Fruit fly (Drosophila melanogaster) whole organism, embryonic: Measurements from ENCODE around the gene Vav.

Experiments
- B-H2 ChIP-seq: fragments of 200-800 bp; sonication (Bioruptor generic); optimal IDR thresholded peaks from 2 replicates; lab custom pipeline; 2018; ENCODE audit warnings: missing biosample characterization, mild to moderate bottlenecking, missing genetic modification characterization
- CG10366 ChIP-seq: fragments of 200-800 bp; sonication (Bioruptor generic); IDR thresholded peaks from 2 replicates; pipeline ENCODE4 v1.3.6; 2022; ENCODE audit warnings: missing biosample characterization, missing genetic modification characterization
- CG11695 ChIP-seq: fragments of 200-800 bp; sonication (Bioruptor generic); IDR thresholded peaks from 3 replicates; pipeline ENCODE4 v1.3.6; 2022; ENCODE audit warnings: missing biosample characterization, missing genetic modification characterization
- CG12071 ChIP-seq: fragments of 200-800 bp; sonication (Bioruptor generic); optimal IDR thresholded peaks from 3 replicates; lab custom pipeline; 2018; ENCODE audit warnings: missing biosample characterization, mild to moderate bottlenecking, missing genetic modification characterization
- CG12391 ChIP-seq: fragments of 200-800 bp; sonication (Bioruptor generic); optimal IDR thresholded peaks from 3 replicates; lab custom pipeline; 2018; ENCODE audit warnings: missing biosample characterization, mild to moderate bottlenecking, missing genetic modification characterization, moderate library complexity
- CG12769 ChIP-seq: fragments of 200-800 bp; sonication (Bioruptor generic); optimal IDR thresholded peaks from 2 replicates; lab custom pipeline; 2019; ENCODE audit warnings: missing biosample characterization, mild to moderate bottlenecking, missing genetic modification characterization, moderate library complexity
- CG13424 ChIP-seq: fragments of 200-800 bp; sonication (Bioruptor generic); optimal IDR thresholded peaks from 2 replicates; lab custom pipeline; 2019; ENCODE audit warnings: missing biosample characterization, mild to moderate bottlenecking, missing genetic modification characterization, moderate library complexity
- CG14965 ChIP-seq: fragments of 200-800 bp; sonication (Bioruptor generic); optimal IDR thresholded peaks from 2 replicates; lab custom pipeline; 2016; ENCODE audit warnings: missing biosample characterization, missing genetic modification characterization, borderline replicate concordance
- CG1603 ChIP-seq: fragments of 200-800 bp; sonication (Bioruptor generic); optimal IDR thresholded peaks from 2 replicates; lab custom pipeline; 2019; ENCODE audit warnings: missing biosample characterization, mild to moderate bottlenecking, missing genetic modification characterization, moderate library complexity
- CG17361 ChIP-seq: fragments of 200-800 bp; sonication (Bioruptor generic); IDR thresholded peaks from 3 replicates; pipeline ENCODE4 v1.3.6; 2022; ENCODE audit warnings: missing biosample characterization, missing genetic modification characterization
- CG18476 ChIP-seq: fragments of 200-800 bp; sonication (Bioruptor generic); optimal IDR thresholded peaks from 2 replicates; lab custom pipeline; 2016; ENCODE audit warnings: missing biosample characterization, mild to moderate bottlenecking, missing genetic modification characterization
- CG18599 ChIP-seq: fragments of 200-800 bp; sonication (Bioruptor generic); optimal IDR thresholded peaks from 3 replicates; lab custom pipeline; 2017; ENCODE audit warnings: missing biosample characterization, missing genetic modification characterization, mild to moderate bottlenecking, moderate library complexity, missing genetic modification reagents
- CG2120 ChIP-seq: fragments of 200-800 bp; sonication (Bioruptor generic); optimal IDR thresholded peaks from 3 replicates; lab custom pipeline; 2016; ENCODE audit warnings: missing biosample characterization, missing genetic modification characterization
- CG34376 ChIP-seq: fragments of 200-800 bp; sonication (Bioruptor generic); optimal IDR thresholded peaks from 2 replicates; lab custom pipeline; 2018; ENCODE audit warnings: missing biosample characterization, mild to moderate bottlenecking, missing genetic modification characterization
- CG3995 ChIP-seq: fragments of 200-800 bp; sonication (Bioruptor generic); optimal IDR thresholded peaks from 3 replicates; lab custom pipeline; 2016; ENCODE audit warnings: missing biosample characterization, missing genetic modification characterization
- CG5953 ChIP-seq: fragments of 200-800 bp; sonication (Bioruptor generic); IDR thresholded peaks from 2 replicates; pipeline ENCODE4 v1.3.6; 2022; ENCODE audit warnings: missing biosample characterization, missing genetic modification characterization
- CG8281 ChIP-seq: fragments of 200-800 bp; sonication (Bioruptor generic); optimal IDR thresholded peaks from 2 replicates; lab custom pipeline; 2018; ENCODE audit warnings: missing biosample characterization, mild to moderate bottlenecking, missing genetic modification characterization, moderate library complexity
- CG9817 ChIP-seq: fragments of 200-800 bp; sonication (Bioruptor generic); optimal IDR thresholded peaks from 2 replicates; lab custom pipeline; 2018; ENCODE audit warnings: missing biosample characterization, mild to moderate bottlenecking, missing genetic modification characterization, moderate library complexity
- D19A ChIP-seq: fragments of 200-800 bp; optimal IDR thresholded peaks from 3 replicates; lab custom pipeline; 2019; ENCODE audit warnings: missing biosample characterization, mild to moderate bottlenecking, missing genetic modification characterization, moderate library complexity
- Gug ChIP-seq: fragments of 200-800 bp; sonication (Bioruptor generic); IDR thresholded peaks from 4 replicates; pipeline ENCODE4 v1.3.6; 2022; ENCODE audit warnings: missing biosample characterization, missing genetic modification characterization
- Hsf ChIP-seq: fragments of 200-800 bp; sonication (Bioruptor generic); optimal IDR thresholded peaks from 3 replicates; lab custom pipeline; 2016; ENCODE audit warnings: missing biosample characterization, missing genetic modification characterization
- Meics ChIP-seq: fragments of 200-800 bp; sonication (Bioruptor generic); optimal IDR thresholded peaks from 2 replicates; lab custom pipeline; 2017; ENCODE audit warnings: missing biosample characterization, mild to moderate bottlenecking, missing genetic modification characterization
- Ptx1 ChIP-seq: fragments of 200-800 bp; sonication (Bioruptor generic); IDR thresholded peaks from 2 replicates; pipeline ENCODE4 v1.3.6; 2022; ENCODE audit warnings: missing biosample characterization, missing genetic modification characterization
- Side ChIP-seq: fragments of 200-800 bp; sonication (Bioruptor generic); optimal IDR thresholded peaks from 2 replicates; lab custom pipeline; 2016; ENCODE audit warnings: missing biosample characterization, missing genetic modification characterization
- Sin3A ChIP-seq: fragments of >200 bp; optimal IDR thresholded peaks from 2 replicates; lab custom pipeline; 2018
- Sry-δ ChIP-seq: fragments of 200-800 bp; sonication (Bioruptor generic); optimal IDR thresholded peaks from 2 replicates; lab custom pipeline; 2016; ENCODE audit warnings: missing biosample characterization, missing genetic modification characterization
- Stat92E ChIP-seq, 3 experiments: fragments of >200 bp in 2 of 3; fragments of 200-800 bp in 1 of 3; sonication (Bioruptor generic) in 1 of 3; optimal IDR thresholded peaks; 2 replicates each; lab custom pipeline; 2017 to 2019; ENCODE audit warnings: missing biosample characterization in 3 of 3, missing genetic modification characterization in 3 of 3, mild to moderate bottlenecking in 1 of 3, moderate library complexity in 1 of 3
- TFAM ChIP-seq: fragments of 200-800 bp; sonication (Bioruptor generic); optimal IDR thresholded peaks from 2 replicates; lab custom pipeline; 2017; ENCODE audit warnings: missing biosample characterization, missing genetic modification characterization, inconsistent platforms
- Taf1 ChIP-seq: fragments of 200-800 bp; sonication (Bioruptor generic); IDR thresholded peaks from 2 replicates; pipeline ENCODE4 v1.3.6; 2022; ENCODE audit warnings: missing biosample characterization, missing genetic modification characterization
- ap ChIP-seq: fragments of 200-800 bp; sonication (Bioruptor generic); IDR thresholded peaks from 2 replicates; pipeline ENCODE4 v1.3.6; 2022; ENCODE audit warnings: missing biosample characterization, missing genetic modification characterization
- ash1 ChIP-seq: fragments of 200-800 bp; sonication (Bioruptor generic); optimal IDR thresholded peaks from 2 replicates; lab custom pipeline; 2018; ENCODE audit warnings: missing biosample characterization, mild to moderate bottlenecking, missing genetic modification characterization
- chif ChIP-seq, 2 experiments: fragments of 200-800 bp; sonication (Bioruptor generic); optimal IDR thresholded peaks; 3 replicates each; lab custom pipeline; 2016; ENCODE audit warnings: missing biosample characterization in 2 of 2, missing genetic modification characterization in 2 of 2
- dm ChIP-seq: fragments of 200-800 bp; sonication (Bioruptor generic); optimal IDR thresholded peaks from 3 replicates; lab custom pipeline; 2016; ENCODE audit warnings: missing biosample characterization, missing genetic modification characterization
- fd102C ChIP-seq: fragments of 200-800 bp; sonication (Bioruptor generic); optimal IDR thresholded peaks from 2 replicates; lab custom pipeline; 2018; ENCODE audit warnings: missing biosample characterization, mild to moderate bottlenecking, missing genetic modification characterization, moderate library complexity
- gem ChIP-seq: fragments of 200-800 bp; sonication (Bioruptor generic); optimal IDR thresholded peaks from 2 replicates; lab custom pipeline; 2019; ENCODE audit warnings: missing biosample characterization, mild to moderate bottlenecking, missing genetic modification characterization, moderate library complexity
- ind ChIP-seq: fragments of 200-800 bp; sonication (Bioruptor generic); optimal IDR thresholded peaks from 3 replicates; lab custom pipeline; 2016; ENCODE audit warnings: missing biosample characterization, missing genetic modification characterization
- kah ChIP-seq: fragments of 200-800 bp; sonication (Bioruptor generic); optimal IDR thresholded peaks from 2 replicates; lab custom pipeline; 2018; ENCODE audit warnings: missing biosample characterization, mild to moderate bottlenecking, missing genetic modification characterization
- kay ChIP-seq: fragments of 200-800 bp; sonication (Bioruptor generic); optimal IDR thresholded peaks from 2 replicates; lab custom pipeline; 2016; ENCODE audit warnings: missing biosample characterization, missing genetic modification characterization
- lab ChIP-seq: fragments of 200-800 bp; sonication (Bioruptor generic); optimal IDR thresholded peaks from 3 replicates; lab custom pipeline; 2017; ENCODE audit warnings: missing biosample characterization, missing genetic modification characterization, mild to moderate bottlenecking, moderate library complexity, missing genetic modification reagents
- org-1 ChIP-seq: fragments of 200-800 bp; sonication (Bioruptor generic); optimal IDR thresholded peaks from 2 replicates; lab custom pipeline; 2017; ENCODE audit warnings: missing biosample characterization, missing genetic modification characterization
- pzg ChIP-seq: fragments of 200-800 bp; sonication (Bioruptor generic); optimal IDR thresholded peaks from 3 replicates; lab custom pipeline; 2018; ENCODE audit warnings: missing biosample characterization, mild to moderate bottlenecking, missing genetic modification characterization, moderate library complexity
- ro ChIP-seq: fragments of 200-800 bp; sonication (Bioruptor generic); IDR thresholded peaks from 2 replicates; pipeline ENCODE4 v1.3.6; 2022; ENCODE audit warnings: missing biosample characterization, missing genetic modification characterization
- run ChIP-seq: fragments of 200-800 bp; sonication (Bioruptor generic); optimal IDR thresholded peaks from 3 replicates; lab custom pipeline; 2018; ENCODE audit warnings: missing biosample characterization, mild to moderate bottlenecking, missing genetic modification characterization
- schlank ChIP-seq: fragments of 200-800 bp; sonication (Bioruptor generic); optimal IDR thresholded peaks from 2 replicates; lab custom pipeline; 2018; ENCODE audit warnings: missing biosample characterization, mild to moderate bottlenecking, missing genetic modification characterization
- scrt ChIP-seq: fragments of 200-800 bp; sonication (Bioruptor generic); optimal IDR thresholded peaks from 2 replicates; lab custom pipeline; 2018; ENCODE audit warnings: missing biosample characterization, mild to moderate bottlenecking, missing genetic modification characterization, moderate library complexity
- sisA ChIP-seq: fragments of 200-800 bp; sonication (Bioruptor generic); IDR thresholded peaks from 2 replicates; pipeline ENCODE4 v1.3.6; 2022; ENCODE audit warnings: missing biosample characterization, missing genetic modification characterization
- slbo ChIP-seq: fragments of 200-800 bp; sonication (Bioruptor generic); IDR thresholded peaks from 2 replicates; pipeline ENCODE4 v1.3.6; 2022; ENCODE audit warnings: missing biosample characterization, missing genetic modification characterization
- slp2 ChIP-seq: fragments of 200-800 bp; sonication (Bioruptor generic); optimal IDR thresholded peaks from 2 replicates; lab custom pipeline; 2016; ENCODE audit warnings: missing biosample characterization, missing genetic modification characterization
- stc ChIP-seq: fragments of 200-800 bp; sonication (Bioruptor generic); IDR thresholded peaks from 2 replicates; pipeline ENCODE4 v1.3.6; 2022; ENCODE audit warnings: missing biosample characterization, missing genetic modification characterization
- wor ChIP-seq: fragments of 200-800 bp; sonication (Bioruptor generic); IDR thresholded peaks from 2 replicates; pipeline ENCODE4 v1.3.6; 2022; ENCODE audit warnings: missing biosample characterization, missing genetic modification characterization

Vav gene

DNA sequence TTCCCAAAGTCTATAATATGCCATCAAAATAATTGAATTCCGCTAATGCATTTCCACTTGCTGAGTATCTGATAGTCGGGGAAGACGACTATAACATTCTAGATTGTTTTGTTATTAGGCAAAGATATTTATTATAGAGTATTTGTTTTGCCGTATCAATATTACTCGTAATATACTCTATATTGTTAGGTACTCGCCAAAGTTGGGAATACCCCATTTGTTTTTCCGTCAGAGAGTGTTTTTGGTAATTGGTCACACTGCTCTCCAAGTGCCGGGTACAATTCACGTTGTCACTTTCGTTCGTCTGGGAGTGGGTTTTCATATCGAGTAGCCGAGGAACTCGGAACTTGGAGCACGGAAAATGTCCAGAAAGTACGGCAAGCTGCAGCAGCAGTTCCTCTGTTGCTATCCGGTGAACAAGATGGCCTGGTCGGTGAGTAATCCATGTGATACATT, 18.2 kb upstream of the Vav start, which contains the start of gene CG7889 (continued):
- TF ChIP-seq CG12769 (peak; percentile 16), dm (GFP tag; lab: Kevin White, UChicago) (peak; percentile 10), CG2120 (GFP tag; lab: Kevin White, UChicago) (peak; percentile 27), CG18476 (GFP tag; lab: Kevin White, UChicago) (peak; percentile 21), ap (0 out of 2 replicates have a peak, but pooled peaks have one; percentile 14), CG17361 (peak; percentile 67), kah (peak; percentile 99), CG18599 (peak; percentile 49), Meics (peak; percentile 84), CG10366 (GFP tag; lab: Robert Waterston, UW) (peak; percentile 15; the same call in 1 of the 2 replicates), CG5953 (GFP tag; lab: Robert Waterston, UW) (no peak), ash1 (GFP tag; lab: Kevin White, UChicago) (no peak), CG13424 (tag; lab: Kevin White, UChicago) (peak; percentile 54), run (tag; lab: Kevin White, UChicago) (no peak), pzg (GFP tag; lab: Kevin White, UChicago) (peak; percentile 45), Ptx1 (GFP tag; lab: Robert Waterston, UW) (0 out of 2 replicates have a peak, but pooled peaks have one; percentile 34), Taf1 (GFP tag; lab: Robert Waterston, UW) (peak; percentile 18; the same call in 1 of the 2 replicates), B-H2 (peak; percentile 7), Sry-δ (GFP tag; lab: Kevin White, UChicago) (peak; percentile 3), ind (GFP tag; lab: Kevin White, UChicago) (peak; percentile 8), CG12391 (tag; lab: Kevin White, UChicago) (peak; percentile 11), kay (GFP tag; lab: Kevin White, UChicago) (no peak), Sin3A (lab: Kevin White, UChicago) (no peak), Gug (no peak), scrt (peak; percentile 43), org-1 (no peak), CG3995 (peak; percentile 70), stc (GFP tag; lab: Robert Waterston, UW) (no peak), wor (GFP tag; lab: Robert Waterston, UW) (no peak), CG11695 (GFP tag; lab: Robert Waterston, UW) (0 out of 3 replicates have a peak, but pooled peaks have one; percentile 29), D19A (tag; lab: Kevin White, UChicago) (peak; percentile 98), fd102C (GFP tag; lab: Kevin White, UChicago) (no peak), slp2 (GFP tag; lab: Kevin White, UChicago) (no peak), Side (peak; percentile 15), Hsf (GFP tag; lab: Kevin White, UChicago) (peak; percentile 6)

DNA sequence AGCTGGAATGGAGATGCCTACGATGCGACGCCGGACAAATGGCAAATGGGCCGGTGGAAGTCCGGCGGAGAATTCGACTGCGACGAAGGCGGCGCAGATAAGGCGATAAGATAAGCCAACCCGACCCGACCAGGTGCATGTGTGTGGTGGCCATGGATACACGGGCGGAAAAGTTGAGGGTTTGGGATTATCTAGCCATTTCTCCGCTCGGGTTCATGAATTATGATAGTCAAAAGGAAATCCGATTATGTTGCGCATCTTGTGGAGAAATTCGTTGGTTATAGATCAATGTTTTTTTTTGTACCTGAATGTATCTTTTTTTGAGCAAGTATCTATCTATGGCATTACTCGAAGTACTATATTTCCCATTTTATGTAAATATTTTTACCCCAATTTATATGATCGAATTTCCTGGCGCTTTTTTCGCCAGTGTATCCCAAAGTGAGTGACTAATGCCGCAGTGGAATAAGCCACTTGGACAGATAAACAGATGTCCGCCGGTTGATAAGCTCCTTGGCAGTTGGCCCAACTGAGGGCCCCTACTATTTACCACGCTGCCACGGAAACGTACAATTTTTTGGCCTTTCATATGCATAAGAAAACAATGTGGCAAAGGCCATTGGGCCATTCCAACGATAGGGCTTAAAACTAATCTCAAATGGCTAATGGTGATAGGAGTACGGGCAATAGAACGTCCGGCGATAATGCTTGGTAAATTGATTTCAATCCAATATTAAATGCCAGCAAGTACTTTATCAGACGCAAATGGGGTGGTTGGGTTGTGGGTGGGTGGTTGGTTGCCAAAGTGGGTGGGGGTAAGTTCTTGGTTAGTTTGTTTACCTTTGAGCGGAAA, 14.2 kb upstream of the Vav start, which contains the start of gene CG7992:
Gene CG7992, minus strand, starts transcription at position 51 of the 853 bp plus-strand sequence.
- TF ChIP-seq lab (GFP tag; lab: Kevin White, UChicago) = peak; percentile 77
- peak; percentile 41 for TF ChIP-seq run (tag; lab: Kevin White, UChicago)
- no peak for TF ChIP-seq TFAM
- TF ChIP-seq ro (GFP tag; lab: Robert Waterston, UW) = no peak
- TF ChIP-seq chif (GFP tag; optimal IDR thresholded peaks at IDR 0.05; lab: Kevin White, UChicago) = peak; percentile 47 to 52
- TF ChIP-seq CG14965 = no peak
- TF ChIP-seq schlank (tag; lab: Kevin White, UChicago) = peak; percentile 5
- TF ChIP-seq CG34376 (GFP tag; lab: Kevin White, UChicago) = peak; percentile 97
- TF ChIP-seq sisA (GFP tag; lab: Robert Waterston, UW) = 0 out of 2 replicates have a peak, but pooled peaks have one; percentile 37
- TF ChIP-seq CG2120 (GFP tag; lab: Kevin White, UChicago) = peak; percentile 86
- TF ChIP-seq gem (tag; lab: Kevin White, UChicago) = peak; percentile 79
- no peak for TF ChIP-seq CG1603
- no peak for TF ChIP-seq CG12071 (GFP tag; lab: Kevin White, UChicago)
- peak; percentile 63 for TF ChIP-seq slbo (GFP tag; lab: Robert Waterston, UW)
- peak; percentile 2 for TF ChIP-seq CG8281
- peak; percentile 40 for TF ChIP-seq CG9817 (tag; lab: Kevin White, UChicago)
- no peak for TF ChIP-seq Stat92E (GFP tag; optimal IDR thresholded peaks at IDR 0.05; lab: Kevin White, UChicago)
